Worm (Caenorhabditis elegans) whole organism, young adult: ENCODE data around the gene idi-1.

ENCODE experiments used
- B0261.1 ChIP-seq: sonication (generic microtip); optimal IDR thresholded peaks from 2 replicates; lab custom pipeline; 2016; ENCODE audit warnings: mild to moderate bottlenecking, missing genetic modification characterization, moderate library complexity, missing compliant biosample characterization
- B0336.3 ChIP-seq: fragments of 200-800 bp; sonication (Bioruptor generic); IDR thresholded peaks from 2 replicates; pipeline ENCODE4 v1.3.6; 2022; ENCODE audit warnings: missing genetic modification characterization, missing compliant biosample characterization
- C06A6.2 ChIP-seq: fragments of 200-800 bp; sonication (Bioruptor generic); conservative IDR thresholded peaks from 2 replicates; pipeline ENCODE4 v1.3.6; 2022; ENCODE audit warnings: missing genetic modification characterization, missing compliant biosample characterization
- D2030.7 ChIP-seq: fragments of 200-800 bp; sonication (Bioruptor generic); IDR thresholded peaks from 2 replicates; pipeline ENCODE4 v1.3.6; 2022; ENCODE audit warnings: missing genetic modification reagents, missing genetic modification characterization, missing compliant biosample characterization
- F23B12.7 ChIP-seq: sonication (generic microtip); optimal IDR thresholded peaks from 2 replicates; lab custom pipeline; 2017; ENCODE audit warnings: missing genetic modification characterization, mild to moderate bottlenecking, missing compliant biosample characterization, antibody characterized with exemption, moderate library complexity; ENCODE audit not compliant: insufficient read depth
- F39B2.1 ChIP-seq: fragments of 200-800 bp; sonication (Bioruptor generic); IDR thresholded peaks from 2 replicates; pipeline ENCODE4 v1.3.6; 2022; ENCODE audit warnings: missing genetic modification reagents, missing genetic modification characterization, missing compliant biosample characterization
- F57A8.1 ChIP-seq: fragments of 200-800 bp; sonication (Bioruptor generic); optimal IDR thresholded peaks from 2 replicates; lab custom pipeline; 2018; ENCODE audit warnings: mild to moderate bottlenecking, missing genetic modification characterization, moderate library complexity, missing compliant biosample characterization
- K12H6.12 ChIP-seq: fragments of 200-800 bp; sonication (Bioruptor generic); optimal IDR thresholded peaks from 2 replicates; lab custom pipeline; 2018; ENCODE audit warnings: mild to moderate bottlenecking, missing genetic modification characterization, missing compliant biosample characterization
- Y53G8AR.9 ChIP-seq: fragments of 200-800 bp; sonication (Bioruptor generic); conservative IDR thresholded peaks from 2 replicates; pipeline ENCODE4 v1.3.6; 2022; ENCODE audit warnings: missing genetic modification reagents, missing genetic modification characterization, missing compliant biosample characterization
- Y79H2A.3 ChIP-seq: fragments of 200-800 bp; sonication (Bioruptor generic); conservative IDR thresholded peaks from 2 replicates; pipeline ENCODE4 v1.3.6; 2022; ENCODE audit warnings: missing genetic modification reagents, missing genetic modification characterization, missing compliant biosample characterization
- Y95B8A.8 ChIP-seq: fragments of 200-800 bp; sonication (Bioruptor generic); IDR thresholded peaks from 2 replicates; pipeline ENCODE4 v1.3.6; 2022; ENCODE audit warnings: missing genetic modification reagents, missing genetic modification characterization, missing compliant biosample characterization
- ZK185.1 ChIP-seq: sonication (generic microtip); optimal IDR thresholded peaks from 2 replicates; lab custom pipeline; 2016; ENCODE audit warnings: mild to moderate bottlenecking, missing genetic modification characterization, missing compliant biosample characterization; ENCODE audit not compliant: poor library complexity, severe bottlenecking
- attf-5 ChIP-seq: fragments of 200-800 bp; sonication (Bioruptor generic); optimal IDR thresholded peaks from 2 replicates; lab custom pipeline; 2018; ENCODE audit warnings: mild to moderate bottlenecking, missing genetic modification characterization, missing compliant biosample characterization
- bed-1 ChIP-seq: fragments of 200-800 bp; sonication (Bioruptor generic); IDR thresholded peaks from 2 replicates; pipeline ENCODE4 v1.3.6; 2022; ENCODE audit warnings: missing genetic modification reagents, missing genetic modification characterization, missing compliant biosample characterization
- ceh-40 ChIP-seq: fragments of 200-800 bp; sonication (Bioruptor generic); IDR thresholded peaks from 2 replicates; pipeline ENCODE4 v1.3.6; 2022; ENCODE audit warnings: missing genetic modification characterization, missing compliant biosample characterization
- ets-4 ChIP-seq: fragments of 200-800 bp; sonication (Bioruptor generic); optimal IDR thresholded peaks from 2 replicates; lab custom pipeline; 2018; ENCODE audit warnings: mild to moderate bottlenecking, missing genetic modification characterization, missing compliant biosample characterization
- hlh-12 ChIP-seq: sonication (generic microtip); optimal IDR thresholded peaks from 2 replicates; lab custom pipeline; 2016; ENCODE audit warnings: missing genetic modification characterization, missing compliant biosample characterization
- hmg-1.2 ChIP-seq: fragments of 200-800 bp; sonication (Bioruptor generic); IDR thresholded peaks from 2 replicates; pipeline ENCODE4 v1.3.6; 2022; ENCODE audit warnings: missing genetic modification reagents, missing genetic modification characterization, missing compliant biosample characterization
- hmg-20 ChIP-seq: fragments of 200-800 bp; sonication (Bioruptor generic); IDR thresholded peaks from 2 replicates; pipeline ENCODE4 v1.3.6; 2022; ENCODE audit warnings: missing genetic modification reagents, missing genetic modification characterization, missing compliant biosample characterization
- lag-1 ChIP-seq: fragments of 200-800 bp; sonication (Bioruptor generic); IDR thresholded peaks from 2 replicates; pipeline ENCODE4 v1.3.6; 2022; ENCODE audit warnings: missing genetic modification reagents, missing genetic modification characterization, missing compliant biosample characterization
- let-526 ChIP-seq: fragments of 200-800 bp; sonication (Bioruptor generic); IDR thresholded peaks from 2 replicates; pipeline ENCODE4 v1.3.6; 2022; ENCODE audit warnings: missing genetic modification reagents, missing genetic modification characterization, missing compliant biosample characterization
- lin-26 ChIP-seq: fragments of 200-800 bp; sonication (Bioruptor generic); IDR thresholded peaks from 2 replicates; pipeline ENCODE4 v1.3.6; 2022; ENCODE audit warnings: missing genetic modification reagents, missing genetic modification characterization, missing compliant biosample characterization
- lin-35 ChIP-seq, 3 experiments: fragments of 150-350 bp in 2 of 3; sonication (generic microtip) in 1 of 3; optimal IDR thresholded peaks; 2 replicates each; lab custom pipeline; 2014 to 2018; ENCODE audit warnings: missing biosample characterization in 3 of 3, missing genetic modification characterization in 3 of 3, missing genetic modification reagents in 3 of 3
- lin-40 ChIP-seq: sonication (generic microtip); optimal IDR thresholded peaks from 2 replicates; lab custom pipeline; 2016; ENCODE audit warnings: missing genetic modification characterization, mild to moderate bottlenecking, missing compliant biosample characterization, missing genotype, missing genetic modification reagents
- lin-54 ChIP-seq: fragments of 200-800 bp; sonication (Bioruptor generic); optimal IDR thresholded peaks from 2 replicates; lab custom pipeline; 2018; ENCODE audit warnings: mild to moderate bottlenecking, missing genetic modification characterization, missing compliant biosample characterization
- lsl-1 ChIP-seq: fragments of 200-800 bp; sonication (Bioruptor generic); optimal IDR thresholded peaks from 2 replicates; lab custom pipeline; 2018; ENCODE audit warnings: mild to moderate bottlenecking, missing genetic modification characterization, moderate library complexity, missing compliant biosample characterization
- madf-6 ChIP-seq: fragments of 200-800 bp; sonication (Bioruptor generic); IDR thresholded peaks from 2 replicates; pipeline ENCODE4 v1.3.6; 2022; ENCODE audit warnings: missing genetic modification reagents, missing genetic modification characterization, missing compliant biosample characterization
- mcd-1 ChIP-seq: fragments of 200-800 bp; sonication (Bioruptor generic); IDR thresholded peaks from 2 replicates; pipeline ENCODE4 v1.3.6; 2022; ENCODE audit warnings: missing genetic modification reagents, missing genetic modification characterization, missing compliant biosample characterization
- mel-28 ChIP-seq: sonication (generic microtip); optimal IDR thresholded peaks from 2 replicates; lab custom pipeline; 2016; ENCODE audit warnings: borderline replicate concordance, mild to moderate bottlenecking, missing genetic modification characterization, missing compliant biosample characterization
- mxl-1 ChIP-seq: sonication (generic microtip); optimal IDR thresholded peaks from 2 replicates; lab custom pipeline; 2016; ENCODE audit warnings: missing genetic modification characterization, missing compliant biosample characterization
- nhr-179 ChIP-seq: sonication (generic microtip); optimal IDR thresholded peaks from 2 replicates; lab custom pipeline; 2016; ENCODE audit warnings: mild to moderate bottlenecking, missing genetic modification characterization, missing compliant biosample characterization
- nhr-90 ChIP-seq: sonication (generic microtip); optimal IDR thresholded peaks from 2 replicates; lab custom pipeline; 2016; ENCODE audit warnings: missing genotype, mild to moderate bottlenecking, missing genetic modification characterization, missing compliant biosample characterization
- rcor-1 ChIP-seq: fragments of 200-800 bp; sonication (Bioruptor generic); IDR thresholded peaks from 2 replicates; pipeline ENCODE4 v1.3.6; 2022; ENCODE audit warnings: missing genetic modification reagents, missing genetic modification characterization, missing compliant biosample characterization
- rec-8 ChIP-seq, 2 experiments: sonication (generic microtip); optimal IDR thresholded peaks; 2 replicates each; lab custom pipeline; 2016; ENCODE audit warnings: mild to moderate bottlenecking in 2 of 2, missing genetic modification characterization in 2 of 2, missing genetic modification reagents in 2 of 2, missing genotype in 2 of 2, missing biosample characterization in 1 of 2, missing compliant biosample characterization in 1 of 2, moderate library complexity in 1 of 2
- repo-1 ChIP-seq: sonication (generic microtip); optimal IDR thresholded peaks from 2 replicates; lab custom pipeline; 2017; ENCODE audit warnings: mild to moderate bottlenecking, missing genetic modification characterization, missing compliant biosample characterization
- rpc-1 ChIP-seq, 2 experiments: fragments of 150-350 bp in 1 of 2; sonication (generic microtip) in 1 of 2; optimal IDR thresholded peaks; 2 replicates each; lab custom pipeline; 2014 to 2018; ENCODE audit warnings: missing biosample characterization in 1 of 2, missing genetic modification characterization in 1 of 2, missing genetic modification reagents in 1 of 2, missing genotype in 1 of 2
- sdz-38 ChIP-seq: sonication (generic microtip); optimal IDR thresholded peaks from 2 replicates; lab custom pipeline; 2016; ENCODE audit warnings: missing genotype, missing genetic modification characterization, missing compliant biosample characterization
- sea-2 ChIP-seq: fragments of 200-800 bp; sonication (Bioruptor generic); IDR thresholded peaks from 2 replicates; pipeline ENCODE4 v1.3.6; 2022; ENCODE audit warnings: missing genetic modification characterization, missing compliant biosample characterization
- snpc-1.1 ChIP-seq: sonication (generic microtip); optimal IDR thresholded peaks from 2 replicates; lab custom pipeline; 2017; ENCODE audit warnings: missing genetic modification characterization, mild to moderate bottlenecking, missing compliant biosample characterization, antibody characterized with exemption, moderate library complexity, missing genotype, missing genetic modification reagents; ENCODE audit not compliant: insufficient read depth
- somi-1 ChIP-seq: fragments of 200-800 bp; sonication (Bioruptor generic); optimal IDR thresholded peaks from 2 replicates; lab custom pipeline; 2018; ENCODE audit warnings: mild to moderate bottlenecking, missing genetic modification characterization, missing compliant biosample characterization
- tbx-9 ChIP-seq: sonication (generic microtip); optimal IDR thresholded peaks from 2 replicates; lab custom pipeline; 2016; ENCODE audit warnings: borderline replicate concordance, missing genetic modification characterization, inconsistent platforms, missing compliant biosample characterization
- tlf-1 ChIP-seq: fragments of 200-800 bp; sonication (Bioruptor generic); optimal IDR thresholded peaks from 2 replicates; lab custom pipeline; 2018; ENCODE audit warnings: mild to moderate bottlenecking, missing genetic modification characterization, missing compliant biosample characterization
- zim-3 ChIP-seq: sonication (generic microtip); optimal IDR thresholded peaks from 2 replicates; lab custom pipeline; 2017; ENCODE audit warnings: mild to moderate bottlenecking, missing genetic modification characterization, moderate library complexity, missing compliant biosample characterization
- ztf-18 ChIP-seq: sonication (generic microtip); optimal IDR thresholded peaks from 2 replicates; lab custom pipeline; 2016; ENCODE audit warnings: missing genotype, mild to moderate bottlenecking, missing genetic modification characterization, missing compliant biosample characterization
- ztf-22 ChIP-seq: fragments of 200-800 bp; sonication (Bioruptor generic); optimal IDR thresholded peaks from 2 replicates; lab custom pipeline; 2018; ENCODE audit warnings: mild to moderate bottlenecking, missing genetic modification characterization, moderate library complexity, missing compliant biosample characterization
- ztf-26 ChIP-seq: sonication (generic microtip); optimal IDR thresholded peaks from 2 replicates; lab custom pipeline; 2017; ENCODE audit warnings: missing genetic modification characterization, missing compliant biosample characterization
- ztf-28 ChIP-seq: fragments of 200-800 bp; sonication (Bioruptor generic); IDR thresholded peaks from 2 replicates; pipeline ENCODE4 v1.3.6; 2022; ENCODE audit warnings: missing genetic modification reagents, missing genetic modification characterization, missing compliant biosample characterization
- ztf-6 ChIP-seq: fragments of 200-800 bp; sonication (Bioruptor generic); IDR thresholded peaks from 2 replicates; pipeline ENCODE4 v1.3.6; 2022; ENCODE audit warnings: missing genetic modification reagents, missing genetic modification characterization, missing compliant biosample characterization

The idi-1 gene

DNA sequence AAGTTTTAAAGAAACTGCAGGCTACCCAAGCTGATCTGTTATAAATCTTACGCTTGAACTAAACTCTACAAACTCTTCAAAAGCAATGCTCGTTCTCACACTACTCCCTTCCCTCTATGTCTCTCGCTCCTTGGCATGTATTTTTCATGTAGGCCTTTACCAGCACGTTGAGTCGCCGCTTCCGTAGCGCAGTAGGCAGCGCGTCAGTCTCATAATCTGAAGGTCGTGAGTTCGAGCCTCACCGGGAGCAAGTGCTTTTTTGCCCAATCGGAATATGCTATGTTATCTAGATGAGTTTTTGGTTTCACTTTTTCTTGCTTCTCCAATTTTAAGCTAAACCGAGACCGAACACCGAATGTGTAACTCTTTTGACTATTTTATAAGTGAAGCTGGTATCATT, 15.0 kb downstream of the idi-1 start (continued):
- no peak for TF ChIP-seq F57A8.1
- TF ChIP-seq madf-6 (GFP tag; lab: Robert Waterston, UW), result peak; percentile 33; the same call in 1 of the 2 replicates
- TF ChIP-seq sea-2 (GFP tag; lab: Robert Waterston, UW), result no peak
- peak; percentile 70 for TF ChIP-seq ZK185.1 (tag; lab: Kevin White, UChicago)
- TF ChIP-seq zim-3, result peak; percentile 45
- no peak for TF ChIP-seq lag-1 (GFP tag; lab: Robert Waterston, UW)
- TF ChIP-seq hmg-20, result no peak
- TF ChIP-seq snpc-1.1 (tag; lab: Kevin White, UChicago), result no peak
- no peak for TF ChIP-seq lin-35 (GFP tag; optimal IDR thresholded peaks at IDR 0.05; lab: Kevin White, UChicago)
- no peak for TF ChIP-seq tlf-1
- TF ChIP-seq Y95B8A.8 (GFP tag; lab: Robert Waterston, UW), result no peak
- no peak for TF ChIP-seq B0336.3 (GFP tag; lab: Robert Waterston, UW)
- peak; percentile 71 for TF ChIP-seq rpc-1 (optimal IDR thresholded peaks at IDR 0.05; lab: Kevin White, UChicago)
- TF ChIP-seq rpc-1 (tag; optimal IDR thresholded peaks at IDR 0.05; lab: Kevin White, UChicago), result peak; percentile 82
- no peak for TF ChIP-seq repo-1 (tag; lab: Kevin White, UChicago)
- no peak for TF ChIP-seq hlh-12 (tag; lab: Kevin White, UChicago)
- TF ChIP-seq K12H6.12, result no peak
- peak; percentile 27 for TF ChIP-seq mxl-1 (tag; lab: Kevin White, UChicago)
- TF ChIP-seq F39B2.1, result no peak
- TF ChIP-seq lin-26 (GFP tag; lab: Robert Waterston, UW), result peak; percentile 80
- TF ChIP-seq lin-40 (tag; lab: Kevin White, UChicago), result peak; percentile 34
- TF ChIP-seq somi-1 (GFP tag; lab: Kevin White, UChicago), result no peak
- peak; percentile 31 for TF ChIP-seq lin-54 (GFP tag; lab: Kevin White, UChicago)
- no peak for TF ChIP-seq nhr-179 (tag; lab: Kevin White, UChicago)
- no peak for TF ChIP-seq ztf-6
- TF ChIP-seq attf-5, result peak; percentile 14
- TF ChIP-seq let-526 (GFP tag; lab: Robert Waterston, UW), result peak; percentile 75
- peak; percentile 45; the same call in 1 of the 2 replicates for TF ChIP-seq D2030.7 (GFP tag; lab: Robert Waterston, UW)
- TF ChIP-seq Y53G8AR.9 (GFP tag; lab: Robert Waterston, UW), result no peak; the same call in 1 of the 2 replicates
- no peak for TF ChIP-seq ceh-40
- no peak for TF ChIP-seq ztf-22 (GFP tag; lab: Kevin White, UChicago)
- TF ChIP-seq mcd-1 (GFP tag; lab: Robert Waterston, UW), result peak; percentile 39; the same call in 1 of the 2 replicates
- no peak for TF ChIP-seq Y79H2A.3
- TF ChIP-seq F23B12.7 (tag; lab: Kevin White, UChicago), result peak; percentile 43
- TF ChIP-seq ztf-26 (tag; lab: Kevin White, UChicago), result no peak
- peak; percentile 53 for TF ChIP-seq ztf-18 (tag; lab: Kevin White, UChicago)
- TF ChIP-seq hmg-1.2 (GFP tag; lab: Robert Waterston, UW), result peak; percentile 68
- TF ChIP-seq rec-8 (tag; optimal IDR thresholded peaks at IDR 0.05; lab: Kevin White, UChicago), result no peak
- no peak for TF ChIP-seq rcor-1 (GFP tag; lab: Robert Waterston, UW)
- no peak for TF ChIP-seq mel-28 (tag; lab: Kevin White, UChicago)
- 0 out of 2 replicates have a peak, but pooled peaks have one; percentile 22 for TF ChIP-seq bed-1 (GFP tag; lab: Robert Waterston, UW)
- no peak for TF ChIP-seq sdz-38
- TF ChIP-seq B0261.1 (tag; lab: Kevin White, UChicago), result peak; percentile 81
- TF ChIP-seq tbx-9, result no peak
- peak; percentile 67 for TF ChIP-seq nhr-90 (tag; lab: Kevin White, UChicago)
- peak; percentile 7 for TF ChIP-seq lsl-1 (GFP tag; lab: Kevin White, UChicago)
- TF ChIP-seq ztf-28, result peak; percentile 74; the same call in 1 of the 2 replicates
- TF ChIP-seq C06A6.2 (GFP tag; lab: Robert Waterston, UW), result no peak
- TF ChIP-seq ets-4, result no peak
